Worm (Caenorhabditis elegans) whole organism, young adult: ENCODE data around the gene vha-2.

Experiments used
- B0336.3 ChIP-seq: fragments of 200-800 bp; sonication (Bioruptor generic); IDR thresholded peaks from 2 replicates; pipeline ENCODE4 v1.3.6; 2022; ENCODE audit warnings: missing genetic modification characterization, missing compliant biosample characterization
- C06A6.2 ChIP-seq: fragments of 200-800 bp; sonication (Bioruptor generic); conservative IDR thresholded peaks from 2 replicates; pipeline ENCODE4 v1.3.6; 2022; ENCODE audit warnings: missing genetic modification characterization, missing compliant biosample characterization
- C17E4.6 ChIP-seq: fragments of 200-800 bp; sonication (Bioruptor generic); IDR thresholded peaks from 2 replicates; pipeline ENCODE4 v1.3.6; 2022; ENCODE audit warnings: missing genetic modification reagents, missing genetic modification characterization, missing compliant biosample characterization
- D2030.7 ChIP-seq: fragments of 200-800 bp; sonication (Bioruptor generic); IDR thresholded peaks from 2 replicates; pipeline ENCODE4 v1.3.6; 2022; ENCODE audit warnings: missing genetic modification reagents, missing genetic modification characterization, missing compliant biosample characterization
- F23B12.7 ChIP-seq: sonication (generic microtip); optimal IDR thresholded peaks from 2 replicates; lab custom pipeline; 2017; ENCODE audit warnings: missing genetic modification characterization, mild to moderate bottlenecking, missing compliant biosample characterization, antibody characterized with exemption, moderate library complexity; ENCODE audit not compliant: insufficient read depth
- F33H1.4 ChIP-seq: fragments of 200-800 bp; sonication (Bioruptor generic); IDR thresholded peaks from 2 replicates; pipeline ENCODE4 v1.3.6; 2022; ENCODE audit warnings: missing genetic modification reagents, missing genetic modification characterization, missing compliant biosample characterization
- F39B2.1 ChIP-seq: fragments of 200-800 bp; sonication (Bioruptor generic); IDR thresholded peaks from 2 replicates; pipeline ENCODE4 v1.3.6; 2022; ENCODE audit warnings: missing genetic modification reagents, missing genetic modification characterization, missing compliant biosample characterization
- F49E8.2 ChIP-seq: sonication (generic microtip); optimal IDR thresholded peaks from 3 replicates; lab custom pipeline; 2017; ENCODE audit warnings: missing genetic modification characterization, mild to moderate bottlenecking, missing compliant biosample characterization, antibody characterized with exemption, moderate library complexity; ENCODE audit not compliant: insufficient read depth
- F52B5.7 ChIP-seq: sonication (generic microtip); optimal IDR thresholded peaks from 2 replicates; lab custom pipeline; 2016; ENCODE audit warnings: mild to moderate bottlenecking, missing genetic modification characterization, missing compliant biosample characterization
- K11D2.4 ChIP-seq: fragments of 200-800 bp; sonication (Bioruptor generic); IDR thresholded peaks from 2 replicates; pipeline ENCODE4 v1.3.6; 2022; ENCODE audit warnings: missing genetic modification reagents, missing genetic modification characterization, missing compliant biosample characterization
- K12H6.12 ChIP-seq: fragments of 200-800 bp; sonication (Bioruptor generic); optimal IDR thresholded peaks from 2 replicates; lab custom pipeline; 2018; ENCODE audit warnings: mild to moderate bottlenecking, missing genetic modification characterization, missing compliant biosample characterization
- T26A5.8 ChIP-seq: sonication (generic microtip); optimal IDR thresholded peaks from 2 replicates; lab custom pipeline; 2016; ENCODE audit warnings: missing genetic modification characterization, missing compliant biosample characterization
- Y53G8AR.9 ChIP-seq: fragments of 200-800 bp; sonication (Bioruptor generic); conservative IDR thresholded peaks from 2 replicates; pipeline ENCODE4 v1.3.6; 2022; ENCODE audit warnings: missing genetic modification reagents, missing genetic modification characterization, missing compliant biosample characterization
- Y79H2A.3 ChIP-seq: fragments of 200-800 bp; sonication (Bioruptor generic); conservative IDR thresholded peaks from 2 replicates; pipeline ENCODE4 v1.3.6; 2022; ENCODE audit warnings: missing genetic modification reagents, missing genetic modification characterization, missing compliant biosample characterization
- atf-7 ChIP-seq: sonication (generic microtip); optimal IDR thresholded peaks from 2 replicates; lab custom pipeline; 2017; ENCODE audit warnings: mild to moderate bottlenecking, missing genetic modification characterization, missing compliant biosample characterization
- attf-5 ChIP-seq: fragments of 200-800 bp; sonication (Bioruptor generic); optimal IDR thresholded peaks from 2 replicates; lab custom pipeline; 2018; ENCODE audit warnings: mild to moderate bottlenecking, missing genetic modification characterization, missing compliant biosample characterization
- bed-1 ChIP-seq: fragments of 200-800 bp; sonication (Bioruptor generic); IDR thresholded peaks from 2 replicates; pipeline ENCODE4 v1.3.6; 2022; ENCODE audit warnings: missing genetic modification reagents, missing genetic modification characterization, missing compliant biosample characterization
- bed-2 ChIP-seq: fragments of 200-800 bp; sonication (Bioruptor generic); IDR thresholded peaks from 2 replicates; pipeline ENCODE4 v1.3.6; 2022; ENCODE audit warnings: missing genetic modification reagents, missing genetic modification characterization, missing compliant biosample characterization
- cebp-1 ChIP-seq, 2 experiments: fragments of 200-800 bp in 1 of 2; sonication (Bioruptor generic) in 1 of 2; sonication (generic microtip) in 1 of 2; IDR thresholded peaks in 1 of 2; optimal IDR thresholded peaks in 1 of 2; 2 replicates each; pipeline versions ENCODE4 v1.3.6 to Lab custom; 2017 to 2022; ENCODE audit warnings: missing compliant biosample characterization in 2 of 2, missing genetic modification characterization in 2 of 2, mild to moderate bottlenecking in 1 of 2, missing genetic modification reagents in 1 of 2, moderate library complexity in 1 of 2
- cebp-2 ChIP-seq: fragments of 200-800 bp; sonication (Bioruptor generic); IDR thresholded peaks from 2 replicates; pipeline ENCODE4 v1.3.6; 2022; ENCODE audit warnings: missing genetic modification characterization, missing compliant biosample characterization
- ceh-27 ChIP-seq: fragments of 200-800 bp; sonication (Bioruptor generic); optimal IDR thresholded peaks from 2 replicates; lab custom pipeline; 2018; ENCODE audit warnings: mild to moderate bottlenecking, missing genetic modification characterization, moderate library complexity, missing compliant biosample characterization
- ceh-79 ChIP-seq: sonication (generic microtip); optimal IDR thresholded peaks from 2 replicates; lab custom pipeline; 2017; ENCODE audit warnings: mild to moderate bottlenecking, missing genetic modification characterization, missing compliant biosample characterization
- ceh-91 ChIP-seq: fragments of 200-800 bp; sonication (Bioruptor generic); IDR thresholded peaks from 2 replicates; pipeline ENCODE4 v1.3.6; 2022; ENCODE audit warnings: missing genetic modification reagents, missing genetic modification characterization, missing compliant biosample characterization
- dox-1 ChIP-seq: fragments of 200-800 bp; sonication (Bioruptor generic); IDR thresholded peaks from 2 replicates; pipeline ENCODE4 v1.3.6; 2022; ENCODE audit warnings: missing genetic modification reagents, missing genetic modification characterization, missing compliant biosample characterization
- efl-1 ChIP-seq: fragments of 150-350 bp; optimal IDR thresholded peaks from 2 replicates; lab custom pipeline; 2014; ENCODE audit warnings: missing biosample characterization, missing genetic modification reagents, missing genetic modification characterization
- gei-17 ChIP-seq: fragments of 200-800 bp; sonication (Bioruptor generic); optimal IDR thresholded peaks from 2 replicates; lab custom pipeline; 2018; ENCODE audit warnings: mild to moderate bottlenecking, missing genetic modification characterization, missing compliant biosample characterization
- hlh-12 ChIP-seq: sonication (generic microtip); optimal IDR thresholded peaks from 2 replicates; lab custom pipeline; 2016; ENCODE audit warnings: missing genetic modification characterization, missing compliant biosample characterization
- hmg-1.2 ChIP-seq: fragments of 200-800 bp; sonication (Bioruptor generic); IDR thresholded peaks from 2 replicates; pipeline ENCODE4 v1.3.6; 2022; ENCODE audit warnings: missing genetic modification reagents, missing genetic modification characterization, missing compliant biosample characterization
- hsf-1 ChIP-seq: fragments of 200-800 bp; sonication (Bioruptor generic); IDR thresholded peaks from 2 replicates; pipeline ENCODE4 v1.3.6; 2022; ENCODE audit warnings: missing genetic modification reagents, missing genetic modification characterization, missing compliant biosample characterization
- lin-35 ChIP-seq, 3 experiments: fragments of 150-350 bp in 2 of 3; sonication (generic microtip) in 1 of 3; optimal IDR thresholded peaks; 2 replicates each; lab custom pipeline; 2014 to 2018; ENCODE audit warnings: missing biosample characterization in 3 of 3, missing genetic modification characterization in 3 of 3, missing genetic modification reagents in 3 of 3
- lin-54 ChIP-seq: fragments of 200-800 bp; sonication (Bioruptor generic); optimal IDR thresholded peaks from 2 replicates; lab custom pipeline; 2018; ENCODE audit warnings: mild to moderate bottlenecking, missing genetic modification characterization, missing compliant biosample characterization
- lsl-1 ChIP-seq: fragments of 200-800 bp; sonication (Bioruptor generic); optimal IDR thresholded peaks from 2 replicates; lab custom pipeline; 2018; ENCODE audit warnings: mild to moderate bottlenecking, missing genetic modification characterization, moderate library complexity, missing compliant biosample characterization
- madf-3 ChIP-seq: fragments of 200-800 bp; sonication (Bioruptor generic); IDR thresholded peaks from 2 replicates; pipeline ENCODE4 v1.3.6; 2022; ENCODE audit warnings: missing genetic modification reagents, missing genetic modification characterization, missing compliant biosample characterization
- madf-6 ChIP-seq: fragments of 200-800 bp; sonication (Bioruptor generic); IDR thresholded peaks from 2 replicates; pipeline ENCODE4 v1.3.6; 2022; ENCODE audit warnings: missing genetic modification reagents, missing genetic modification characterization, missing compliant biosample characterization
- nfyb-1 ChIP-seq: fragments of 200-800 bp; sonication (Bioruptor generic); IDR thresholded peaks from 2 replicates; pipeline ENCODE4 v1.3.6; 2022; ENCODE audit warnings: missing genetic modification reagents, missing genetic modification characterization, missing compliant biosample characterization
- nhr-80 ChIP-seq: sonication (generic microtip); optimal IDR thresholded peaks from 2 replicates; lab custom pipeline; 2016; ENCODE audit warnings: missing genetic modification characterization, missing compliant biosample characterization
- nhr-90 ChIP-seq: sonication (generic microtip); optimal IDR thresholded peaks from 2 replicates; lab custom pipeline; 2016; ENCODE audit warnings: missing genotype, mild to moderate bottlenecking, missing genetic modification characterization, missing compliant biosample characterization
- pbrm-1 ChIP-seq: fragments of 200-800 bp; sonication (Bioruptor generic); IDR thresholded peaks from 2 replicates; pipeline ENCODE4 v1.3.6; 2022; ENCODE audit warnings: missing genetic modification reagents, missing genetic modification characterization, missing compliant biosample characterization
- rcor-1 ChIP-seq: fragments of 200-800 bp; sonication (Bioruptor generic); IDR thresholded peaks from 2 replicates; pipeline ENCODE4 v1.3.6; 2022; ENCODE audit warnings: missing genetic modification reagents, missing genetic modification characterization, missing compliant biosample characterization
- sdz-38 ChIP-seq: sonication (generic microtip); optimal IDR thresholded peaks from 2 replicates; lab custom pipeline; 2016; ENCODE audit warnings: missing genotype, missing genetic modification characterization, missing compliant biosample characterization
- snpc-3.4 ChIP-seq: sonication (generic microtip); optimal IDR thresholded peaks from 2 replicates; lab custom pipeline; 2017; ENCODE audit warnings: missing genetic modification characterization, mild to moderate bottlenecking, missing compliant biosample characterization, antibody characterized with exemption, moderate library complexity, missing genotype, missing genetic modification reagents
- snpc-4 ChIP-seq, 5 experiments: fragments of 150-350 bp in 1 of 5; sonication (generic microtip) in 4 of 5; optimal IDR thresholded peaks; 2 replicates each; lab custom pipeline; 2014 to 2018; ENCODE audit warnings: missing genetic modification characterization in 5 of 5, missing biosample characterization in 3 of 5, antibody characterized with exemption in 2 of 5, mild to moderate bottlenecking in 2 of 5, missing compliant biosample characterization in 2 of 5, missing genotype in 2 of 5, moderate library complexity in 2 of 5, missing genetic modification reagents in 1 of 5
- sptf-2 ChIP-seq: fragments of 200-800 bp; sonication (Bioruptor generic); optimal IDR thresholded peaks from 2 replicates; lab custom pipeline; 2018; ENCODE audit warnings: mild to moderate bottlenecking, missing genetic modification characterization, missing compliant biosample characterization
- ztf-18 ChIP-seq: sonication (generic microtip); optimal IDR thresholded peaks from 2 replicates; lab custom pipeline; 2016; ENCODE audit warnings: missing genotype, mild to moderate bottlenecking, missing genetic modification characterization, missing compliant biosample characterization
- ztf-22 ChIP-seq: fragments of 200-800 bp; sonication (Bioruptor generic); optimal IDR thresholded peaks from 2 replicates; lab custom pipeline; 2018; ENCODE audit warnings: mild to moderate bottlenecking, missing genetic modification characterization, moderate library complexity, missing compliant biosample characterization

vha-2 gene

DNA sequence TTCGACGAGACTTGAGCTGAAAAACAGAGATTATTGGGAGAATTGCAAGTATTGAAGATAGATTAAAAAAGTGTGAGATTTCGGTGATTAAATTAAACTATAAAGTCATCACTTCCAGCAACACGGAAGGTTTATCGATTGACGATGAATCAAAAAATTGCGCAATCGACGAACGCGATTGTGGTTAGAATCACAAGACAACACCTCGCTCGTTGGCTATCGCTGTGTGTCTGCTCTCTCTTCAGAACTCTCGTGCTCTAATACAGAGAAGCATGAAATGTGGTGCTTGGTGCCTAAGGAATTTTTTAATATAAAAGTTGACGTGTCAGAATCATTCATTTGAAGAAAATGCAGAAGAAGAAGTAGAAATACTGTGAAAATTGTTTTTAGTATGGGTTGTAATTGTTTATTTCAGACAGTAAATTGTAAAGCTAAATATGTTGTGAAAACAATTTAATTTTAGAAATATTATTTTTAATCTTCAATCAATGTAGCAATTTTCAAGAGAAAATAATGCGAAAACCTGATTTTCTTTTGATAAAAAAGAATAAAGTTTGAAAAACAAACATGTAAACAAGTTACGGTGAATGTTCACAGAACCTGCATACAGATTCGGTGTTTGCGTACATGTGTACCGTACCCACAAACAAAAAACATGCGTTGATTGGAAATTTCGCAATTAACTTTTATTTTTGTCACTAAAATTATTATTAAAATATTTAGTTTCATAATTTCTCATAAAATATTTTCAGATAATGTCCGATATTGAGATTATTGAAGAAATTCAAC is 45.4 kb downstream of the vha-2 start, which contains the start of the genes ZK632.10 and ZK632.11:
Gene ZK632.10, minus strand, starts transcription at position 560 of the 789 bp plus-strand sequence.
Gene ZK632.11, plus strand, starts transcription at position 753 of the 789 bp plus-strand sequence.
- no peak for TF ChIP-seq cebp-2 (GFP tag; lab: Robert Waterston, UW)
- no peak for TF ChIP-seq F52B5.7 (tag; lab: Kevin White, UChicago)
- no peak for TF ChIP-seq lin-35 (GFP tag; optimal IDR thresholded peaks at IDR 0.05; lab: Kevin White, UChicago)
- TF ChIP-seq snpc-4 (GFP tag; optimal IDR thresholded peaks at IDR 0.05; lab: Kevin White, UChicago), result no peak
- TF ChIP-seq snpc-4 (tag; optimal IDR thresholded peaks at IDR 0.05; lab: Kevin White, UChicago), result peak in 2 of 4 experiments; percentile 16 to 42
- TF ChIP-seq hmg-1.2 (GFP tag; lab: Robert Waterston, UW), result peak; percentile 44; the same call in 1 of the 2 replicates
- no peak for TF ChIP-seq B0336.3 (GFP tag; lab: Robert Waterston, UW)
- peak; percentile 53 for TF ChIP-seq ceh-91
- TF ChIP-seq sdz-38 (tag; lab: Kevin White, UChicago), result no peak
- TF ChIP-seq gei-17 (GFP tag; lab: Kevin White, UChicago), result no peak
- TF ChIP-seq Y53G8AR.9, result peak; percentile 39; the same call in 1 of the 2 replicates
- TF ChIP-seq C17E4.6 (GFP tag; lab: Robert Waterston, UW), result no peak
- no peak for TF ChIP-seq hsf-1
- no peak for TF ChIP-seq bed-2 (GFP tag; lab: Robert Waterston, UW)
- peak; percentile 33; the same call in 1 of the 2 replicates for TF ChIP-seq D2030.7 (GFP tag; lab: Robert Waterston, UW)
- TF ChIP-seq K12H6.12 (tag; lab: Kevin White, UChicago), result peak; percentile 59
- peak; percentile 8 for TF ChIP-seq F49E8.2 (tag; lab: Kevin White, UChicago)
- peak; percentile 56 for TF ChIP-seq pbrm-1 (GFP tag; lab: Robert Waterston, UW)
- TF ChIP-seq dox-1, result 0 out of 2 replicates have a peak, but pooled peaks have one; percentile 20
- TF ChIP-seq madf-3 (GFP tag; lab: Robert Waterston, UW), result peak; percentile 37; the same call in 1 of the 2 replicates
- TF ChIP-seq lsl-1 (GFP tag; lab: Kevin White, UChicago), result peak; percentile 83
- peak; percentile 20 for TF ChIP-seq ceh-27 (GFP tag; lab: Kevin White, UChicago)
- TF ChIP-seq attf-5 (GFP tag; lab: Kevin White, UChicago), result peak; percentile 17
- TF ChIP-seq lin-54, result peak; percentile 31
- TF ChIP-seq F23B12.7 (tag; lab: Kevin White, UChicago), result peak; percentile 73
- no peak for TF ChIP-seq bed-1
- TF ChIP-seq ztf-22 (GFP tag; lab: Kevin White, UChicago), result no peak
- no peak for TF ChIP-seq nhr-90 (tag; lab: Kevin White, UChicago)
- no peak for TF ChIP-seq atf-7 (tag; lab: Kevin White, UChicago)
- peak; percentile 50; the same call in 1 of the 2 replicates for TF ChIP-seq rcor-1
- no peak for TF ChIP-seq sptf-2 (GFP tag; lab: Kevin White, UChicago)
- TF ChIP-seq nhr-80 (tag; lab: Kevin White, UChicago), result peak; percentile 56
- peak; percentile 49; the same call in 1 of the 2 replicates for TF ChIP-seq nfyb-1 (GFP tag; lab: Robert Waterston, UW)
- TF ChIP-seq C06A6.2 (GFP tag; lab: Robert Waterston, UW), result no peak
- 0 out of 2 replicates have a peak, but pooled peaks have one; percentile 31 for TF ChIP-seq F39B2.1 (GFP tag; lab: Robert Waterston, UW)
- TF ChIP-seq efl-1 (GFP tag; lab: Kevin White, UChicago), result no peak
- TF ChIP-seq T26A5.8 (tag; lab: Kevin White, UChicago), result no peak
- TF ChIP-seq ztf-18 (tag; lab: Kevin White, UChicago), result no peak
- peak; percentile 91 for TF ChIP-seq cebp-1 (GFP tag; IDR thresholded peaks at IDR 0.05; lab: Robert Waterston, UW)
- peak; percentile 89 for TF ChIP-seq cebp-1 (tag; optimal IDR thresholded peaks at IDR 0.05; lab: Kevin White, UChicago)
- peak; percentile 66 for TF ChIP-seq F33H1.4
- no peak for TF ChIP-seq snpc-3.4 (tag; lab: Kevin White, UChicago)
- TF ChIP-seq madf-6 (GFP tag; lab: Robert Waterston, UW), result peak; percentile 29; the same call in 1 of the 2 replicates
- no peak for TF ChIP-seq hlh-12 (tag; lab: Kevin White, UChicago)
- TF ChIP-seq K11D2.4 (GFP tag; lab: Robert Waterston, UW), result no peak
- TF ChIP-seq ceh-79 (tag; lab: Kevin White, UChicago), result no peak
- TF ChIP-seq Y79H2A.3 (GFP tag; lab: Robert Waterston, UW), result no peak
